Worm (Caenorhabditis elegans): ENCODE data around the gene gly-1.

DNA sequence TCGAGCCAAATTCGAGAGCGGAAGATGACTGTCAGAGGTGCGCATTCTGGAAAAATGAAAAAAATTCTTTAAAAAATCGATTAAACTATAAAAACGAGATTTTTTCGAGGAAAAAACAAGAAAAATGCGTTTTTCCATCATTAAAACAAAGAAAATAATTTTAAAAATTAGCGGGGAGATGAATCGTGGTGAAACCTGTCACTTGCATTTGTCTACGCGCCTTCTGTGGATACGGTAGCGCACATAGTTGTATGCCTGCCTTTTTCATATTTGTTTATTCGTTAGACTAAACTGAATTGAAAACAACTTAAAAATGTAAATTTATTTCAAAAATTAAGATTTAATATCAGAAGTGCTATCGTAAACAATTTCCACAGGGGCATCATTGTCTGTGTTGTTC lies 17.6 kb downstream of the gly-1 start, which contains the start of gene egg-3:
- TF ChIP-seq blmp-1 (tag; optimal IDR thresholded peaks at IDR 0.05) = no peak
- no peak for TF ChIP-seq sox-4 (tag; optimal IDR thresholded peaks at IDR 0.05)
- no peak for TF ChIP-seq fkh-8 (tag; optimal IDR thresholded peaks at IDR 0.05)
- no peak for TF ChIP-seq ceh-82 (tag; optimal IDR thresholded peaks at IDR 0.05)
- TF ChIP-seq ama-1 (optimal IDR thresholded peaks at IDR 0.05) = no peak
- no peak for TF ChIP-seq dsc-1 (tag; optimal IDR thresholded peaks at IDR 0.05)
- no peak for TF ChIP-seq sup-37 (GFP tag; optimal IDR thresholded peaks at IDR 0.05)
- no peak for TF ChIP-seq alr-1 (tag; optimal IDR thresholded peaks at IDR 0.05; ENCODE audit: borderline replicate concordance)
- TF ChIP-seq aly-2 (tag; optimal IDR thresholded peaks at IDR 0.05) = no peak
- no peak for TF ChIP-seq nhr-76 (tag; optimal IDR thresholded peaks at IDR 0.05)
- no peak for TF ChIP-seq snpc-4 (tag; optimal IDR thresholded peaks at IDR 0.05)

Data from whole organism, L1 larva.